Fruit fly (Drosophila melanogaster): ENCODE data around the gene CG6310.

The CG6310 gene

DNA sequence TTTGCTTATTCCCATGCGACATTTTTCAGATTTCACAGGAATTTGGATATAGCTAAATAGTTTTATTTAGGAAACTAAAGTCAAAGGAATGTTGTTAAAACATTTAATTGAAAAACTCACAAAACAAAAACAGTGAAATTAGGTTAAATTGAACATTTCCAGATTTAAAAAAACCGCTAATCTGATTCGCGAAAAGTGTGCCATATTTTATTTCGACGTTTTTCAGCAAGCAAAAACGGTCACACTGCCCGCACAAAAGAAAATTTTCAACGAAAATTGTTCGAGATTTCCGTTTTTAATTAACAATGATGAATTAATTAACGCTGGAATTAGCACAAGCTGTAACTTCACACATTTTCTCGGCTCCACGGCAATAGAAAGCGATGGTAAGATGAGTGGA is 39.8 kb upstream of the CG6310 start, which contains the start of the genes CG34012 and emei (continued):
- TF ChIP-seq CG10267 (tag; optimal IDR thresholded peaks at IDR 0.05) (peak; percentile 10), cato (GFP tag; optimal IDR thresholded peaks at IDR 0.05; ENCODE audit: borderline replicate concordance) (no peak), Meics (GFP tag; optimal IDR thresholded peaks at IDR 0.05) (no peak), Sox102F (GFP tag; optimal IDR thresholded peaks at IDR 0.05) (no peak), kah (GFP tag; optimal IDR thresholded peaks at IDR 0.05) (no peak), tgo (GFP tag; IDR thresholded peaks at IDR 0.05) (no peak), CG7786 (GFP tag; optimal IDR thresholded peaks at IDR 0.05) (no peak), CG3281 (GFP tag; optimal IDR thresholded peaks at IDR 0.05) (no peak), B-H2 (GFP tag; optimal IDR thresholded peaks at IDR 0.05) (no peak), tio (GFP tag; optimal IDR thresholded peaks at IDR 0.05) (no peak), CG30020 (tag; optimal IDR thresholded peaks at IDR 0.05) (no peak), CG17359 (tag; optimal IDR thresholded peaks at IDR 0.05) (no peak), unpg (GFP tag; optimal IDR thresholded peaks at IDR 0.05) (no peak), CG12236 (GFP tag; optimal IDR thresholded peaks at IDR 0.05) (no peak), CG1603 (tag; optimal IDR thresholded peaks at IDR 0.05) (no peak), CG33557 (GFP tag; optimal IDR thresholded peaks at IDR 0.05) (no peak), B-H1 (GFP tag; IDR thresholded peaks at IDR 0.05) (no peak), slp2 (GFP tag; optimal IDR thresholded peaks at IDR 0.05) (no peak), Asciz (GFP tag; optimal IDR thresholded peaks at IDR 0.05) (no peak), Pdp1 (GFP tag; optimal IDR thresholded peaks at IDR 0.05) (peak in 1 of 2 experiments; percentile 6), gcm (GFP tag; optimal IDR thresholded peaks at IDR 0.05) (no peak), Doc3 (GFP tag; IDR thresholded peaks at IDR 0.05; ENCODE audit: partially characterized antibody) (no peak), CG11560 (tag; IDR thresholded peaks at IDR 0.05) (no peak), CG1647 (GFP tag; optimal IDR thresholded peaks at IDR 0.05) (no peak), twi (tag; optimal IDR thresholded peaks at IDR 0.05) (no peak), ttk (GFP tag; IDR thresholded peaks at IDR 0.05) (no peak), MESR4 (GFP tag; optimal IDR thresholded peaks at IDR 0.05) (peak; percentile 55), HmgD (GFP tag; optimal IDR thresholded peaks at IDR 0.05) (no peak), gce (GFP tag; IDR thresholded peaks at IDR 0.05) (no peak), BtbVII (GFP tag; optimal IDR thresholded peaks at IDR 0.05) (no peak), Ets97D (GFP tag; optimal IDR thresholded peaks at IDR 0.05) (no peak), CG7928 (GFP tag; optimal IDR thresholded peaks at IDR 0.05) (no peak), zfh1 (GFP tag; IDR thresholded peaks at IDR 0.05) (no peak), CG32772 (GFP tag; IDR thresholded peaks at IDR 0.05) (no peak), CG12391 (tag; optimal IDR thresholded peaks at IDR 0.05) (no peak), vvl (GFP tag; IDR thresholded peaks at IDR 0.05) (no peak), CG6854 (GFP tag; optimal IDR thresholded peaks at IDR 0.05) (no peak), ewg (GFP tag; optimal IDR thresholded peaks at IDR 0.05) (no peak), Dip2 (GFP tag; IDR thresholded peaks at IDR 0.05) (no peak), Gsc (GFP tag; IDR thresholded peaks at IDR 0.05) (no peak), CG42726 (GFP tag; IDR thresholded peaks at IDR 0.05; ENCODE audit: partially characterized antibody) (no peak), Hsf (GFP tag; optimal IDR thresholded peaks at IDR 0.05) (no peak), CG16813 (GFP tag; IDR thresholded peaks at IDR 0.05; ENCODE audit: partially characterized antibody) (no peak), CG17829 (tag; optimal IDR thresholded peaks at IDR 0.05) (no peak), sna (GFP tag; IDR thresholded peaks at IDR 0.05; ENCODE audit: partially characterized antibody) (0 out of 2 replicates have a peak, but pooled peaks have one; percentile 30), exex (tag; optimal IDR thresholded peaks at IDR 0.05) (no peak)
